Fruit fly (Drosophila melanogaster) ovary, adult (tissue): ENCODE results near the gene CG13992.

Experiments used
- CG17801 ChIP-seq: fragments of 200-800 bp; optimal IDR thresholded peaks from 2 replicates; lab custom pipeline; 2019; ENCODE audit warnings: missing biosample characterization, mild to moderate bottlenecking, missing genetic modification characterization, moderate library complexity; ENCODE audit not compliant: partially characterized antibody

CG13992 gene

dm6 chr2L:5982334-5982987 lies 14.9 kb upstream of the CG13992 start:
- peak; percentile 64 for TF ChIP-seq CG17801 (GFP tag; lab: Kevin White, UChicago)

dm6 chr2L:5981433-5982333 lies 14.1 kb upstream of the CG13992 start, which contains the start of gene eIF4A:
eIF4A (plus strand) TSS chr2L:5981764.
- peak; percentile 27 for TF ChIP-seq CG17801 (GFP tag; lab: Kevin White, UChicago)

DNA sequence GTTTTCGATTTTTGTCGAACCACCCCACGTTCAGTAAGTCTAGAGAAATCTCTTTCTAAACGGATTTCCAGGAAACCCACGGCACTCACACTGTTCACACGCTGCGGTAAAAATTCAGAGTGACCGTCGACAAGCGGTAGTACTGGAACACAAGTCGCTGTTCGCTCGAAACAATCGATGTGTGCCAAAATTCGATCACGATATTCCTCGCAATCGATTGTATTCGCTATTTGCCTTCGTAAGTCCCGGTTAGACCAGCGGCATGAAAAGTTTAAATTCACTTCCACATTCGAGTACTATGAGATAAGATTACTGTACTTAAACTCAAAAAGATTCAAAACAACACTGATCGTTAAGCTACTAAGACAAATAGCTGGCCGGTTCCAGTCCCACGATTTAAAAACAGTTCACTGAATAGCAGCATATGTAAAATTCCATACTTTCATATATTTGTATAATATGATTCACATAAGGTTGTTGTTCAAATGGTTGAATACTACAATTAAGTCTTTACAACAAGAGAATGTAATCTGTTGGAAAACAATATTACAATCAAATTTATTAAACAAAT lies 13.4 kb upstream of the CG13992 start, which contains the start of gene chic:
Gene chic, minus strand, starts transcription at position 157 of the 571 bp plus-strand sequence.
- peak; percentile 43 for TF ChIP-seq CG17801 (GFP tag; lab: Kevin White, UChicago)

DNA sequence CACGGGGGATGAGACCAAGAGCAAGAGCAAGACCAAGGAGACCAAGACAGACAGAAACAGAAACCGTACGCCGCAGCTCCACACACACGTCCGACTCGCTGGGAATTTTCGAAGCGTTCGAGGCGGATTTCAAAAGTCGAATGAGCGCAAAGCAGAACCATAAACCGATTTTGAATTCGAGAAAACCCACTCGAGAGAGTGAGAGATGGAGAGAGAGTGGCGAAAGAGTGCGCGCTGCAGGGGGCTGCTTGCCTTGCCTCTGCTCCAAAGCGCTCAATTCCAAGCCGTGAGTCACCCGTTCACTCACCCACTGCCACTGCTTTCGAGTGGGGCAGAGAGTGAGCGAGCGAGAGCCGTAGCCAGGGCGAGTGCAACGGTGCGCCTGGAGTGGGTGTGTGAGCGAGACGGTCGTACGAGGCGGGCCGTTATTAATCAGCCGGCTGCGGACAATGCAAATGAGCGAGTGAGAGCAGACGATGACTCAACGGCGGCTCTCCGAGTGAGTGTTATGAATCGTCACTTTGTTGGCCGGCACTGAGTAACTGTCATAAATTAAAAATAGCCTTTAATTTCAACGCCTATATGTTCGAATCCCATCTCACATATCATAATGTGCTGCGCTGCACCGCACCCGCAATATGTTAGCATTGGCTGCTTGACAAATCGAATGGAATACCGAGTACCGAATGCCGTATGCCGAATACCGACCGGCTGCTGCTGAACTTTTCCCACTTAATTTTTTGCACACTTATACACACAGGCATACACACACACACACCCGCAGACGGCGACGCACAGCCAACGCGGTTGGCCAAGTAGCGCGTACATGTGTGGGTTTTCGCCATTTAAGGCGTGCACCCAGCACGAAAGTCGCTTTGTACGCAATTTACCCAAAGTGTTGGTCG lies 12.7 kb upstream of the CG13992 start:
- TF ChIP-seq CG17801 (GFP tag; lab: Kevin White, UChicago), result peak; percentile 70

dm6 chr2L:5979055-5979399 lies 11.5 kb upstream of the CG13992 start:
- TF ChIP-seq CG17801 (GFP tag; lab: Kevin White, UChicago), result no peak

dm6 chr2L:5978333-5979054 lies 10.9 kb upstream of the CG13992 start:
- TF ChIP-seq CG17801 (GFP tag; lab: Kevin White, UChicago), result no peak

DNA sequence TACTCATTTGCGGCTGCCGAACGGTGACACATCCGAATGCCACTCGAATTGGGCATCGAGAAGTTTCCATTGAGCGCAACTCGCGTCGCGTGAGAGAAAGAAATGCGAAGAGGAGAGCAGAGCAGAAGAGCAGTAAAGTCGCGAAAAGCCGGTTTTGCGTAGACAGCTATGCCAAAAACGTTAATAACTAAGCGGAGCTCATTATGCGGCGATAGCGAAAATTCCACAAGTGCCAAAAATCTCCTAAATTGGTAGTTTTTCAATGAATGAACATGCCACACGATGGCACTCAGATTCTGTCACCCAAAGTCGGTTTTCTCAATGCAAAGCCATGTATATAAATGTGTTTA lies 10.2 kb upstream of the CG13992 start:
- no peak for TF ChIP-seq CG17801 (GFP tag; lab: Kevin White, UChicago)

DNA sequence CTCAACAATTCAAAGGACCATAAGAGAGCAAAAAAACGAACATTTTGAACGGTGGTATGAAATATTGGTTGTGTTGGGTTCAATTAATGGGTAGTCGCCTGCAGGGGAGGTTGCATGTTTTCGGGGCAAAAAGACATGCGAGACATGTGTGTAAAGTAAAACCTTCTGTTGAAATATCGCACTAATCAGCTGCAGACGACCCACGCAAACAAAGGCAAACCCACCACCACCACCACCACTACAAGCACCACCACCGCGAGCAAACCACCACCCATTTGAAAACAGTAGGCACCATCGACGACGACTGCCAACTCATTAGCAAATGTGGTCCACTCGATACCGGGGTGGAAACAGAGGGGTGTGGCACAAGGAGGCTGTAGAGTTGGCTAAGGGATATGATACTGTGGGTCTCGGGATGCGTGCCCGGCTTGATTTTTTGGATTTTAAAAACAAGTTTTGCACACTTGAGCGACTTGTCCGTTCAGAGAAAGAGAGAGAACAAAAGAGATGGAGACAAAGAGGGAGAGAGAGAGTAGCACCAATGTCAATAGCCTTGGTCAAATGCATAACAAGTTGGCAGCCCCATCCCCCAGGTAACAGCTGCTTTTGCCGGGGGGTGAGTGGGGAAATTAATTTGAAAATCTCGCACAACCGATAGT lies 9.6 kb upstream of the CG13992 start:
- no peak for TF ChIP-seq CG17801 (GFP tag; lab: Kevin White, UChicago)

- TF ChIP-seq CG17801 (GFP tag; lab: Kevin White, UChicago), result no peak
Measured at dm6 chr2L:5975601-5976000, 8.0 kb upstream of the CG13992 start.

dm6 chr2L:5975025-5975539 lies 7.5 kb upstream of the CG13992 start:
- TF ChIP-seq CG17801 (GFP tag; lab: Kevin White, UChicago), result no peak

DNA sequence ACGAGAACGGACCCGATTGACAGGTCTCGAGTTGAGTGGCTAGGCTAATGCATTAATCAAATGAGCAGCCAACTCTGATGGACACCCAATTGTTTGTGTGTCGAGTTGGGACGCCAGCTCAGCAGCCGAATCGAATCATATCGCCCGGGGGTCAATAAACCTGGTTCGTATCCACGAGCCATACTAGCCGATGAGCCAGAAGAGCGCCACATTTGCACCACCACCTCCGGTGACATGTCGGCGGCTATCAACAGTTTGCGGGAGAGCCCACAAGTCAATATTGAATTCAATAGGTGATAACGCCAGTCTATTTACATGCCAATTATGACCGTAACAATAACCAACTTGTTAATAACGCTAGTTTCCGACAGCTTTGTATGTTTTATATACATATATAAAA lies 6.6 kb upstream of the CG13992 start:
- TF ChIP-seq CG17801 (GFP tag; lab: Kevin White, UChicago), result no peak

- TF ChIP-seq CG17801 (GFP tag; lab: Kevin White, UChicago), result no peak
Measured at dm6 chr2L:5972588-5973236, 5.2 kb upstream of the CG13992 start.

DNA sequence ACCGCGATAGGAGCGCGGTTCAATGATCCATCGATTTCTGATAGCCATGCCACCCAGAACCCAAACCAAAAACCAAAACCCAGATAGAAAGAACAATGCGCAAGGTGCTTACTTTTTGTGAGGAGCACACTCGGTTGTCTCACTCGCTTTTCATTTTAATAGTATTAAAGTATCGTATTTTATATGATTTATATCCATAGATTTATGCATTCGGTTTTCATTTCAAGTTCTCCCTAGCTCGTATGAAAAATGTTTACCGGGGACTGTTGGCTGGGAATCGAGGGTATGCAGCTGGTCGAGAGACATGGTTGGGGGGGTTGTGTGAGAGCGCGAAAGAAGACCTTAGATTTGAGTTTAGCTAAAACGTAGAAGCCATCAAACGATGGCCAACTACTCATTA lies 4.5 kb upstream of the CG13992 start:
- peak; percentile 0 for TF ChIP-seq CG17801 (GFP tag; lab: Kevin White, UChicago)
